Fruit fly (Drosophila melanogaster): ENCODE measurements around the gene Pgk.

Pgk gene

DNA sequence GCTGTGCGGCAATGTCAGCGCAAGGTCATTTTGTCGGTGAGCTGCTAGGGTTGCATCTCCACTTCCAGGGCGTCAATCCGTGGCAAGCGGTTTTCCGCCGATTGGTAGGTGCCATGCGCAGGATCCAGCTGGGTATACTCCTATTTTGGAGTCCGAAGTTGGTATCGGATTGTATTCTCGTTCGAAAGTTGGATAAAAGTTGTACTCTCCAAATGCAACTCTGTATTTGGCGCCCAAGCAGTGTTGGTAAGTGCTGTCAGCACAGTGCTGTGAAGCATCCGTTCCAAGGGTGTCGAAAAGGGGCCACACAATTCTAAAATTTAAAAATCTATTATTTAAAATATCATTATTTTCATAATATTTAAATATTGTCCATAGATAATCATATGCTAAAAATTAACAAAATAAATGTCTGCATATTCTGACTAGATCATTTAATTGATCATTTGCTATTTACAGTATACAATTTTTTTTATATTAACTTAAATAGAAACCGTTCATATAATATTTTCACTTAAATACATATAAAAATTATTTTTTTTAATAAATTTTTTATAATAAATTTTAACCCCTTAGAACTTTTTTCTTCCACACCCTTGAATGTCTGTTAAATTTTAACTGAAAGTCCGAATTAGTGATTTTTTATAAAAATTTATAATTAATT is 4.3 kb downstream of the Pgk start (continued):
- TF ChIP-seq CG10267 (tag; optimal IDR thresholded peaks at IDR 0.05) (peak; percentile 96), trem (tag; optimal IDR thresholded peaks at IDR 0.05) (peak; percentile 74), CG16779 (GFP tag; IDR thresholded peaks at IDR 0.05) (peak; percentile 81), Awh (GFP tag; IDR thresholded peaks at IDR 0.05) (peak; percentile 80), BtbVII (GFP tag; optimal IDR thresholded peaks at IDR 0.05) (peak; percentile 81), HLH4C (GFP tag; IDR thresholded peaks at IDR 0.05; ENCODE audit: partially characterized antibody) (peak; percentile 42; the same call in 1 of the 3 replicates), CG13123 (GFP tag; optimal IDR thresholded peaks at IDR 0.05) (peak; percentile 72), gfzf (GFP tag; optimal IDR thresholded peaks at IDR 0.05) (peak; percentile 33), CG11723 (GFP tag; optimal IDR thresholded peaks at IDR 0.05) (peak; percentile 71), wek (GFP tag; optimal IDR thresholded peaks at IDR 0.05) (peak; percentile 61), pnt (GFP tag; optimal IDR thresholded peaks at IDR 0.05) (peak; percentile 66), CG10274 (GFP tag; optimal IDR thresholded peaks at IDR 0.05) (peak; percentile 65), gcm (GFP tag; optimal IDR thresholded peaks at IDR 0.05) (peak; percentile 88), Elba2 (GFP tag; optimal IDR thresholded peaks at IDR 0.05) (no peak), CG4854 (GFP tag; optimal IDR thresholded peaks at IDR 0.05) (peak; percentile 78), GATAe (GFP tag; conservative IDR thresholded peaks at IDR 0.05) (peak; percentile 68), CG10209 (GFP tag; optimal IDR thresholded peaks at IDR 0.05) (peak; percentile 88), oc (tag; optimal IDR thresholded peaks at IDR 0.05) (no peak), MTF-1 (GFP tag; optimal IDR thresholded peaks at IDR 0.05; ENCODE audit: borderline replicate concordance) (peak; percentile 64), CG13624 (GFP tag; optimal IDR thresholded peaks at IDR 0.05) (peak; percentile 83), Gug (GFP tag; IDR thresholded peaks at IDR 0.05) (peak; percentile 92), pfk (GFP tag; optimal IDR thresholded peaks at IDR 0.05) (peak; percentile 60), Oli (tag; optimal IDR thresholded peaks at IDR 0.05) (peak; percentile 74), vfl (GFP tag; optimal IDR thresholded peaks at IDR 0.05) (peak; percentile 83), CG8359 (GFP tag; optimal IDR thresholded peaks at IDR 0.05; ENCODE audit: borderline replicate concordance) (no peak), slp2 (GFP tag; optimal IDR thresholded peaks at IDR 0.05) (peak; percentile 53), mam (GFP tag; optimal IDR thresholded peaks at IDR 0.05) (peak; percentile 90), CG17568 (GFP tag; optimal IDR thresholded peaks at IDR 0.05) (no peak), CG1647 (GFP tag; optimal IDR thresholded peaks at IDR 0.05) (peak; percentile 74), CG30431 (GFP tag; optimal IDR thresholded peaks at IDR 0.05) (peak; percentile 83), CG11456 (GFP tag; IDR thresholded peaks at IDR 0.05) (peak; percentile 95), dmrt11E (tag; optimal IDR thresholded peaks at IDR 0.05) (peak; percentile 79), odd (GFP tag; optimal IDR thresholded peaks at IDR 0.05) (no peak), CG4617 (GFP tag; optimal IDR thresholded peaks at IDR 0.05; ENCODE audit: borderline replicate concordance) (peak; percentile 80), peb (GFP tag; IDR thresholded peaks at IDR 0.05) (peak; percentile 50; the same call in 1 of the 2 replicates), CG42726 (GFP tag; IDR thresholded peaks at IDR 0.05; ENCODE audit: partially characterized antibody) (no peak), tap (tag; optimal IDR thresholded peaks at IDR 0.05) (peak; percentile 74), corto (GFP tag; optimal IDR thresholded peaks at IDR 0.05) (no peak), CG4404 (GFP tag; IDR thresholded peaks at IDR 0.05) (peak; percentile 79), NC2α (GFP tag; optimal IDR thresholded peaks at IDR 0.05) (peak; percentile 19), Blimp-1 (GFP tag; optimal IDR thresholded peaks at IDR 0.05) (peak; percentile 77), CG8944 (GFP tag; optimal IDR thresholded peaks at IDR 0.05) (peak; percentile 80), Ets97D (GFP tag; optimal IDR thresholded peaks at IDR 0.05) (peak; percentile 94), Optix (GFP tag; IDR thresholded peaks at IDR 0.05) (peak; percentile 80), CG7271 (tag; optimal IDR thresholded peaks at IDR 0.05) (no peak), Adf1 (GFP tag; IDR thresholded peaks at IDR 0.05) (peak; percentile 65), sens-2 (GFP tag; IDR thresholded peaks at IDR 0.05) (no peak; the same call in 1 of the 2 replicates), schlank (tag; optimal IDR thresholded peaks at IDR 0.05) (peak; percentile 61), Kr (GFP tag; optimal IDR thresholded peaks at IDR 0.05) (no peak)
